Worm (Caenorhabditis elegans) whole organism, late embryonic: ENCODE measurements around the gene T01B7.5.

ENCODE experiments used
- C38D4.7 ChIP-seq: fragments of 200-800 bp; sonication (Bioruptor generic); optimal IDR thresholded peaks from 2 replicates; lab custom pipeline; 2018; ENCODE audit warnings: mild to moderate bottlenecking, missing genetic modification characterization, moderate library complexity, missing compliant biosample characterization
- K09A11.1 ChIP-seq: sonication (generic microtip); optimal IDR thresholded peaks from 2 replicates; lab custom pipeline; 2017; ENCODE audit warnings: antibody characterized with exemption, mild to moderate bottlenecking, missing genetic modification characterization, missing compliant biosample characterization; ENCODE audit not compliant: insufficient read depth
- T23F11.4 ChIP-seq: fragments of 200-800 bp; sonication (Bioruptor generic); optimal IDR thresholded peaks from 2 replicates; lab custom pipeline; 2018; ENCODE audit warnings: mild to moderate bottlenecking, missing genetic modification characterization, missing compliant biosample characterization
- Y22D7AL.16 ChIP-seq: sonication (generic microtip); optimal IDR thresholded peaks from 2 replicates; lab custom pipeline; 2016; ENCODE audit warnings: missing genetic modification characterization, missing compliant biosample characterization
- ahr-1 ChIP-seq: sonication (generic microtip); optimal IDR thresholded peaks from 2 replicates; lab custom pipeline; 2016; ENCODE audit warnings: missing genetic modification characterization, missing compliant biosample characterization
- ama-1 ChIP-seq: fragments of 150-350 bp; optimal IDR thresholded peaks from 2 replicates; lab custom pipeline; 2014
- ceh-18 ChIP-seq: sonication (generic microtip); optimal IDR thresholded peaks from 2 replicates; lab custom pipeline; 2016; ENCODE audit warnings: missing genetic modification characterization, missing compliant biosample characterization
- ceh-19 ChIP-seq: fragments of 200-800 bp; sonication (Bioruptor generic); optimal IDR thresholded peaks from 2 replicates; lab custom pipeline; 2018; ENCODE audit warnings: mild to moderate bottlenecking, missing genetic modification characterization, missing compliant biosample characterization
- ceh-24 ChIP-seq: sonication (generic microtip); optimal IDR thresholded peaks from 2 replicates; lab custom pipeline; 2016; ENCODE audit warnings: mild to moderate bottlenecking, missing genetic modification characterization, missing compliant biosample characterization
- ceh-30 ChIP-seq: fragments of 150-350 bp; optimal IDR thresholded peaks from 2 replicates; lab custom pipeline; 2014; ENCODE audit warnings: missing biosample characterization, missing genetic modification characterization
- ceh-45 ChIP-seq: fragments of 200-800 bp; sonication (Bioruptor generic); IDR thresholded peaks from 2 replicates; pipeline ENCODE4 v1.3.6; 2022; ENCODE audit warnings: missing genetic modification reagents, missing genetic modification characterization, missing compliant biosample characterization
- ceh-48 ChIP-seq: sonication (generic microtip); optimal IDR thresholded peaks from 2 replicates; lab custom pipeline; 2016; ENCODE audit warnings: missing genetic modification characterization, inconsistent platforms, missing compliant biosample characterization
- ceh-6 ChIP-seq: fragments of 200-800 bp; sonication (Bioruptor generic); optimal IDR thresholded peaks from 2 replicates; lab custom pipeline; 2018; ENCODE audit warnings: mild to moderate bottlenecking, missing genetic modification characterization, missing compliant biosample characterization
- dmd-4 ChIP-seq: sonication (generic microtip); optimal IDR thresholded peaks from 2 replicates; lab custom pipeline; 2016; ENCODE audit warnings: borderline replicate concordance, missing genetic modification characterization, missing compliant biosample characterization
- dve-1 ChIP-seq: sonication (generic microtip); optimal IDR thresholded peaks from 2 replicates; lab custom pipeline; 2017; ENCODE audit warnings: antibody characterized with exemption, mild to moderate bottlenecking, missing genetic modification characterization, missing compliant biosample characterization
- elt-2 ChIP-seq: sonication (generic microtip); optimal IDR thresholded peaks from 2 replicates; lab custom pipeline; 2016; ENCODE audit warnings: missing genetic modification reagents, missing genetic modification characterization, missing compliant biosample characterization
- elt-4 ChIP-seq: sonication (generic microtip); optimal IDR thresholded peaks from 2 replicates; lab custom pipeline; 2016; ENCODE audit warnings: missing genetic modification characterization, missing compliant biosample characterization
- ets-4 ChIP-seq: sonication (generic microtip); optimal IDR thresholded peaks from 2 replicates; lab custom pipeline; 2016; ENCODE audit warnings: missing genetic modification characterization, missing compliant biosample characterization
- fax-1 ChIP-seq: sonication (generic microtip); optimal IDR thresholded peaks from 2 replicates; lab custom pipeline; 2016; ENCODE audit warnings: missing genotype, missing genetic modification characterization, missing compliant biosample characterization
- fkh-10 ChIP-seq: fragments of 150-350 bp; optimal IDR thresholded peaks from 2 replicates; lab custom pipeline; 2014; ENCODE audit warnings: missing biosample characterization, missing genetic modification reagents, missing genetic modification characterization
- hlh-15 ChIP-seq: sonication (generic microtip); optimal IDR thresholded peaks from 2 replicates; lab custom pipeline; 2016; ENCODE audit warnings: missing genetic modification characterization, missing compliant biosample characterization
- hlh-8 ChIP-seq: sonication (generic microtip); optimal IDR thresholded peaks from 2 replicates; lab custom pipeline; 2016; ENCODE audit warnings: missing genotype, missing genetic modification characterization, missing compliant biosample characterization
- lim-6 ChIP-seq: sonication (generic microtip); optimal IDR thresholded peaks from 2 replicates; lab custom pipeline; 2016; ENCODE audit warnings: missing genetic modification characterization, missing compliant biosample characterization
- nhr-11 ChIP-seq: fragments of 150-350 bp; optimal IDR thresholded peaks from 2 replicates; lab custom pipeline; 2014; ENCODE audit warnings: missing biosample characterization, missing genetic modification characterization
- npax-4 ChIP-seq: sonication (generic microtip); optimal IDR thresholded peaks from 2 replicates; lab custom pipeline; 2016; ENCODE audit warnings: missing genetic modification characterization, missing compliant biosample characterization
- pax-1 ChIP-seq: fragments of 150-350 bp; optimal IDR thresholded peaks from 2 replicates; lab custom pipeline; 2014; ENCODE audit warnings: missing biosample characterization, missing genetic modification characterization
- pha-2 ChIP-seq: sonication (generic microtip); optimal IDR thresholded peaks from 2 replicates; lab custom pipeline; 2017; ENCODE audit warnings: mild to moderate bottlenecking, missing genetic modification characterization, missing compliant biosample characterization
- pqm-1 ChIP-seq: sonication (generic microtip); optimal IDR thresholded peaks from 2 replicates; lab custom pipeline; 2016; ENCODE audit warnings: missing genetic modification characterization, missing compliant biosample characterization
- pros-1 ChIP-seq: fragments of 150-350 bp; optimal IDR thresholded peaks from 2 replicates; lab custom pipeline; 2014; ENCODE audit warnings: missing biosample characterization, missing genetic modification reagents, missing genetic modification characterization
- ref-2 ChIP-seq: sonication (generic microtip); optimal IDR thresholded peaks from 2 replicates; lab custom pipeline; 2016; ENCODE audit warnings: missing genetic modification characterization, missing compliant biosample characterization
- unc-55 ChIP-seq: sonication (generic microtip); optimal IDR thresholded peaks from 2 replicates; lab custom pipeline; 2017; ENCODE audit warnings: missing biosample characterization, missing genetic modification reagents, missing genetic modification characterization
- ztf-16 ChIP-seq: sonication (generic microtip); optimal IDR thresholded peaks from 2 replicates; lab custom pipeline; 2017; ENCODE audit warnings: missing genetic modification characterization, missing compliant biosample characterization

T01B7.5 gene

ce11 chrII:8714913-8715447, 1.6 kb upstream of the T01B7.5 start, which contains the start of the genes rab-21 and T01B7.13:
rab-21 (minus strand) TSS chrII:8715013.
T01B7.13 (plus strand) TSS chrII:8715397.
- TF ChIP-seq K09A11.1 (tag; lab: Kevin White, UChicago) (no peak), elt-4 (no peak), pax-1 (tag; lab: Kevin White, UChicago) (no peak), npax-4 (no peak), ama-1 (no peak), nhr-11 (tag; lab: Kevin White, UChicago) (no peak), pha-2 (tag; lab: Kevin White, UChicago) (no peak), ceh-48 (tag; lab: Kevin White, UChicago) (no peak), hlh-15 (no peak), lim-6 (tag; lab: Kevin White, UChicago) (no peak), ceh-30 (tag; lab: Kevin White, UChicago) (no peak), pros-1 (tag; lab: Kevin White, UChicago) (no peak), ceh-6 (GFP tag; lab: Kevin White, UChicago) (no peak)

- no peak for TF ChIP-seq ceh-18 (tag; lab: Kevin White, UChicago)
- no peak for TF ChIP-seq ceh-45 (GFP tag; lab: Robert Waterston, UW)
- TF ChIP-seq pqm-1 (tag; lab: Kevin White, UChicago): no peak
- TF ChIP-seq dmd-4 (tag; lab: Kevin White, UChicago): no peak
Measured at ce11 chrII:8717579-8717978, 951 bp downstream of the T01B7.5 start.

- TF ChIP-seq ets-4 (tag; lab: Kevin White, UChicago): no peak
- TF ChIP-seq C38D4.7 (GFP tag; lab: Kevin White, UChicago): no peak
- TF ChIP-seq ama-1: no peak
- no peak for TF ChIP-seq unc-55 (GFP tag; lab: Kevin White, UChicago)
- TF ChIP-seq ceh-18 (tag; lab: Kevin White, UChicago): no peak
- no peak for TF ChIP-seq fkh-10 (GFP tag; lab: Kevin White, UChicago)
- no peak for TF ChIP-seq dve-1 (tag; lab: Kevin White, UChicago)
- no peak for TF ChIP-seq Y22D7AL.16
- no peak for TF ChIP-seq ahr-1 (tag; lab: Kevin White, UChicago)
- TF ChIP-seq pros-1 (tag; lab: Kevin White, UChicago): no peak
- TF ChIP-seq, all 69 proteins: peak for 0
Measured at ce11 chrII:8721955-8722524, 5.4 kb downstream of the T01B7.5 start, which contains the start of gene trcs-2. trcs-2 (plus strand) TSS chrII:8722474.

DNA sequence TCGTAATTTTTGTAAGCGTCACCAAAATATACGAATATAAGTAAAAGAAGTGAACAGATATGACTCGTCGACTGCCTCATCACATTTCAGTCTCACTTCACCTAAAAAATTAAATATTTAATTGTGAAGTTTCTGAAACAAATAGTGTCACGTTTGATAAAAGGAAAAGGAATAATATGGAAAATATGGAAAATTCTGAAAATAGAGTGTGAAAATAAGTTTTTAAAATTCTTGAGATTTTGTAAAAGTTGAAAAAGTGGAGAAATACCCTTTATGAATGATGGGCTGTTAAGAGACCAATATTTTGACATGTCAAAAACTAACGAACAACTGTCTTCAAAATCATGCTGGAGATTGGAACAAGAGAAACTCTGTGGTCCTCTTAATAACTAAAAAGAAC, 10.1 kb downstream of the T01B7.5 start, which contains the start of gene T01B7.9:
Gene T01B7.9 (minus strand): TSS at position 101 of the 400 bp plus-strand sequence.
- TF ChIP-seq ztf-16 (tag; lab: Kevin White, UChicago): no peak
- TF ChIP-seq hlh-8 (tag; lab: Kevin White, UChicago): no peak
- TF ChIP-seq K09A11.1 (tag; lab: Kevin White, UChicago): no peak
- no peak for TF ChIP-seq hlh-15
- TF ChIP-seq ceh-19 (GFP tag; lab: Kevin White, UChicago): no peak

DNA sequence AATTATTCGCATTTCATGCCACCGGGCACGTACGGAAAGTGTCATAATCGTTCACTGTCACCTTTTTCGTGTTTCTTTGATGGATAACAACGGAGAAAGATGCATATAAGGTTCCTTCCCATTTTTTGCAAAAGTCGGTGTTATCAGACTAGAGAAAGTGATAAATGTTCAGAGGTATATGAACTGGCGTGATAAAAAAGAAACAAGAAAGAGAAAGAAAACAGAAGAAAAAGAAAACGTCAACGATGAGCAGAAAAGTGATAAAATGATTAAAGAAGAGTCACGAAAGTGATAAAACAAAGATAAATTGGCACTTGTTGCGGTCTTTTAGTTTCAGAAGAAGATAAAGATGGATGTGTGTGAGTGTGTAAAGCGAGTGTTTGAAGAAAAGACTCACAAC, 13.7 kb downstream of the T01B7.5 start:
- TF ChIP-seq pqm-1 (tag; lab: Kevin White, UChicago): no peak
- no peak for TF ChIP-seq ceh-24 (tag; lab: Kevin White, UChicago)
- no peak for TF ChIP-seq T23F11.4
- TF ChIP-seq ref-2 (tag; lab: Kevin White, UChicago): no peak
- no peak for TF ChIP-seq fax-1 (tag; lab: Kevin White, UChicago)
- no peak for TF ChIP-seq unc-55 (GFP tag; lab: Kevin White, UChicago)
- peak; percentile 51 for TF ChIP-seq elt-2 (tag; lab: Kevin White, UChicago)
